Fruit fly (Drosophila melanogaster) whole organism, embryonic: ENCODE data around the gene CG6067.

ENCODE experiments used
- Aef1 ChIP-seq: fragments of 200-800 bp; sonication (Bioruptor generic); IDR thresholded peaks from 3 replicates; pipeline ENCODE4 v1.3.6; 2022; ENCODE audit warnings: missing biosample characterization, missing genetic modification characterization
- Bgb ChIP-seq: fragments of 200-800 bp; sonication (Bioruptor generic); IDR thresholded peaks from 2 replicates; pipeline ENCODE4 v1.3.6; 2022; ENCODE audit warnings: missing biosample characterization, missing genetic modification characterization; ENCODE audit not compliant: partially characterized antibody
- CG10147 ChIP-seq: fragments of 200-800 bp; sonication (Bioruptor generic); optimal IDR thresholded peaks from 2 replicates; lab custom pipeline; 2019; ENCODE audit warnings: missing biosample characterization, mild to moderate bottlenecking, missing genetic modification characterization, moderate library complexity
- CG10959 ChIP-seq: fragments of 200-800 bp; sonication (Bioruptor generic); IDR thresholded peaks from 2 replicates; pipeline ENCODE4 v1.3.6; 2022; ENCODE audit warnings: missing biosample characterization, missing genetic modification characterization
- CG11398 ChIP-seq: fragments of 200-800 bp; sonication (Bioruptor generic); optimal IDR thresholded peaks from 2 replicates; lab custom pipeline; 2016; ENCODE audit warnings: missing biosample characterization, missing genetic modification characterization
- CG14441 ChIP-seq: fragments of 200-800 bp; sonication (Bioruptor generic); IDR thresholded peaks from 2 replicates; pipeline ENCODE4 v1.3.6; 2022; ENCODE audit warnings: missing biosample characterization, missing genetic modification characterization
- CG1603 ChIP-seq: fragments of 200-800 bp; sonication (Bioruptor generic); optimal IDR thresholded peaks from 2 replicates; lab custom pipeline; 2019; ENCODE audit warnings: missing biosample characterization, mild to moderate bottlenecking, missing genetic modification characterization, moderate library complexity
- CG16813 ChIP-seq: fragments of 200-800 bp; sonication (Bioruptor generic); IDR thresholded peaks from 3 replicates; pipeline ENCODE4 v1.3.6; 2022; ENCODE audit warnings: missing biosample characterization, missing genetic modification characterization; ENCODE audit not compliant: partially characterized antibody
- CG17361 ChIP-seq: fragments of 200-800 bp; sonication (Bioruptor generic); IDR thresholded peaks from 3 replicates; pipeline ENCODE4 v1.3.6; 2022; ENCODE audit warnings: missing biosample characterization, missing genetic modification characterization
- CG18619 ChIP-seq: fragments of 200-800 bp; sonication (Bioruptor generic); optimal IDR thresholded peaks from 3 replicates; lab custom pipeline; 2017; ENCODE audit warnings: missing biosample characterization, mild to moderate bottlenecking, missing genetic modification characterization
- CG2116 ChIP-seq: fragments of 200-800 bp; sonication (Bioruptor generic); optimal IDR thresholded peaks from 3 replicates; lab custom pipeline; 2018; ENCODE audit warnings: missing biosample characterization, mild to moderate bottlenecking, missing genetic modification characterization
- CG2889 ChIP-seq: fragments of 200-800 bp; sonication (Bioruptor generic); IDR thresholded peaks from 3 replicates; pipeline ENCODE4 v1.3.6; 2022; ENCODE audit warnings: missing biosample characterization, missing genetic modification characterization
- CG31388 ChIP-seq: fragments of 200-800 bp; sonication (Bioruptor generic); optimal IDR thresholded peaks from 2 replicates; lab custom pipeline; 2016; ENCODE audit warnings: missing biosample characterization, missing genetic modification characterization
- CG31441 ChIP-seq: fragments of 200-800 bp; sonication (Bioruptor generic); IDR thresholded peaks from 2 replicates; pipeline ENCODE4 v1.3.6; 2022; ENCODE audit warnings: missing biosample characterization, missing genetic modification characterization
- CG3838 ChIP-seq: fragments of 200-800 bp; sonication (Bioruptor generic); optimal IDR thresholded peaks from 3 replicates; lab custom pipeline; 2016; ENCODE audit warnings: missing biosample characterization, missing genetic modification characterization
- CG42726 ChIP-seq: fragments of 200-800 bp; sonication (Bioruptor generic); IDR thresholded peaks from 2 replicates; pipeline ENCODE4 v1.3.6; 2022; ENCODE audit warnings: missing biosample characterization, missing genetic modification characterization; ENCODE audit not compliant: partially characterized antibody
- CG4424 ChIP-seq: fragments of 200-800 bp; sonication (Bioruptor generic); optimal IDR thresholded peaks from 3 replicates; lab custom pipeline; 2016; ENCODE audit warnings: missing biosample characterization, missing genetic modification characterization
- CG4854 ChIP-seq: fragments of 200-800 bp; sonication (Bioruptor generic); optimal IDR thresholded peaks from 2 replicates; lab custom pipeline; 2016; ENCODE audit warnings: missing biosample characterization, missing genetic modification characterization, inconsistent platforms
- CG6272 ChIP-seq: fragments of 200-800 bp; sonication (Bioruptor generic); IDR thresholded peaks from 2 replicates; pipeline ENCODE4 v1.3.6; 2022; ENCODE audit warnings: missing biosample characterization, missing genetic modification characterization
- CG6765 ChIP-seq: fragments of 200-800 bp; sonication (Bioruptor generic); optimal IDR thresholded peaks from 3 replicates; lab custom pipeline; 2017; ENCODE audit warnings: missing biosample characterization, mild to moderate bottlenecking, missing genetic modification characterization
- CG6791 ChIP-seq: fragments of 200-800 bp; sonication (Bioruptor generic); IDR thresholded peaks from 3 replicates; pipeline ENCODE4 v1.3.6; 2022; ENCODE audit warnings: missing biosample characterization, missing genetic modification characterization; ENCODE audit not compliant: partially characterized antibody
- CG9932 ChIP-seq: fragments of 200-800 bp; sonication (Bioruptor generic); IDR thresholded peaks from 2 replicates; pipeline ENCODE4 v1.3.6; 2022; ENCODE audit warnings: missing biosample characterization, missing genetic modification characterization
- Fer3 ChIP-seq: fragments of 200-800 bp; sonication (Bioruptor generic); optimal IDR thresholded peaks from 2 replicates; lab custom pipeline; 2018; ENCODE audit warnings: missing biosample characterization, mild to moderate bottlenecking, missing genetic modification characterization, moderate library complexity
- Lim3 ChIP-seq: fragments of 200-800 bp; sonication (Bioruptor generic); IDR thresholded peaks from 2 replicates; pipeline ENCODE4 v1.3.6; 2022; ENCODE audit warnings: missing biosample characterization, missing genetic modification characterization
- MBD-R2 ChIP-seq: fragments of 200-800 bp; sonication (Bioruptor generic); IDR thresholded peaks from 2 replicates; pipeline ENCODE4 v1.3.6; 2022; ENCODE audit warnings: missing biosample characterization, missing genetic modification characterization
- Max ChIP-seq: fragments of 200-800 bp; sonication (Bioruptor generic); optimal IDR thresholded peaks from 2 replicates; lab custom pipeline; 2016; ENCODE audit warnings: missing biosample characterization, mild to moderate bottlenecking, missing genetic modification characterization
- Oli ChIP-seq: fragments of 200-800 bp; sonication (Bioruptor generic); optimal IDR thresholded peaks from 2 replicates; lab custom pipeline; 2018; ENCODE audit warnings: missing biosample characterization, mild to moderate bottlenecking, missing genetic modification characterization, moderate library complexity
- Ptx1 ChIP-seq: fragments of 200-800 bp; sonication (Bioruptor generic); IDR thresholded peaks from 2 replicates; pipeline ENCODE4 v1.3.6; 2022; ENCODE audit warnings: missing biosample characterization, missing genetic modification characterization
- Trl ChIP-seq, 3 experiments: fragments of >200 bp in 2 of 3; fragments of 200-800 bp in 1 of 3; sonication (Bioruptor generic) in 1 of 3; optimal IDR thresholded peaks; 2 replicates in 1 of 3; 3 replicates in 2 of 3; lab custom pipeline; 2016 to 2017; ENCODE audit warnings: missing biosample characterization in 1 of 3, missing genetic modification characterization in 1 of 3
- ara ChIP-seq: fragments of 200-800 bp; sonication (Bioruptor generic); IDR thresholded peaks from 2 replicates; pipeline ENCODE4 v1.3.6; 2022; ENCODE audit warnings: missing biosample characterization, missing genetic modification characterization
- bsh ChIP-seq, 2 experiments: fragments of 200-800 bp; sonication (Bioruptor generic); optimal IDR thresholded peaks; 2 replicates each; lab custom pipeline; 2017 to 2018; ENCODE audit warnings: mild to moderate bottlenecking in 2 of 2, missing biosample characterization in 2 of 2, missing genetic modification characterization in 2 of 2, moderate library complexity in 1 of 2
- btn ChIP-seq: fragments of 200-800 bp; sonication (Bioruptor generic); optimal IDR thresholded peaks from 2 replicates; lab custom pipeline; 2016; ENCODE audit warnings: missing biosample characterization, missing genetic modification characterization
- cad ChIP-seq: fragments of >200 bp; optimal IDR thresholded peaks from 2 replicates; lab custom pipeline; 2017; ENCODE audit warnings: missing biosample characterization, missing genetic modification characterization
- crp ChIP-seq, 2 experiments: fragments of 200-800 bp; sonication (Bioruptor generic); optimal IDR thresholded peaks; 2 replicates in 1 of 2; 3 replicates in 1 of 2; lab custom pipeline; 2017; ENCODE audit warnings: missing biosample characterization in 2 of 2, missing genetic modification characterization in 2 of 2, mild to moderate bottlenecking in 1 of 2, moderate library complexity in 1 of 2
- dimm ChIP-seq: fragments of 200-800 bp; sonication (Bioruptor generic); IDR thresholded peaks from 2 replicates; pipeline ENCODE4 v1.3.6; 2022; ENCODE audit warnings: missing biosample characterization, missing genetic modification characterization
- dmrt99B ChIP-seq: fragments of 200-800 bp; sonication (Bioruptor generic); optimal IDR thresholded peaks from 2 replicates; lab custom pipeline; 2018; ENCODE audit warnings: missing biosample characterization, mild to moderate bottlenecking, missing genetic modification characterization, moderate library complexity
- ems ChIP-seq: fragments of 200-800 bp; sonication (Bioruptor generic); optimal IDR thresholded peaks from 3 replicates; lab custom pipeline; 2016; ENCODE audit warnings: missing biosample characterization, missing genetic modification characterization
- gfzf ChIP-seq: fragments of 200-800 bp; sonication (Bioruptor generic); optimal IDR thresholded peaks from 2 replicates; lab custom pipeline; 2016; ENCODE audit warnings: missing biosample characterization, mild to moderate bottlenecking, missing genetic modification characterization, moderate library complexity
- klu ChIP-seq: fragments of 200-800 bp; sonication (Bioruptor generic); IDR thresholded peaks from 2 replicates; pipeline ENCODE4 v1.3.6; 2022; ENCODE audit warnings: missing biosample characterization, missing genetic modification characterization
- kni ChIP-seq: fragments of 200-800 bp; sonication (Bioruptor generic); optimal IDR thresholded peaks from 3 replicates; lab custom pipeline; 2017; ENCODE audit warnings: mild to moderate bottlenecking, missing biosample characterization, missing genetic modification reagents, missing genetic modification characterization
- lilli ChIP-seq: fragments of 200-800 bp; sonication (Bioruptor generic); optimal IDR thresholded peaks from 3 replicates; lab custom pipeline; 2016; ENCODE audit warnings: missing biosample characterization, missing genetic modification characterization
- mirr ChIP-seq: fragments of 200-800 bp; sonication (Bioruptor generic); optimal IDR thresholded peaks from 3 replicates; lab custom pipeline; 2018; ENCODE audit warnings: missing biosample characterization, mild to moderate bottlenecking, missing genetic modification characterization
- nmo ChIP-seq: fragments of 200-800 bp; sonication (Bioruptor generic); optimal IDR thresholded peaks from 2 replicates; lab custom pipeline; 2018; ENCODE audit warnings: missing biosample characterization, mild to moderate bottlenecking, missing genetic modification characterization, moderate library complexity
- pho ChIP-seq: fragments of 200-800 bp; sonication (Bioruptor generic); optimal IDR thresholded peaks from 2 replicates; lab custom pipeline; 2016; ENCODE audit warnings: missing biosample characterization, missing genetic modification characterization
- prd ChIP-seq, 3 experiments: fragments of >200 bp in 2 of 3; fragments of 200-800 bp in 1 of 3; sonication (Bioruptor generic) in 1 of 3; optimal IDR thresholded peaks in 2 of 3; IDR thresholded peaks in 1 of 3; 2 replicates in 2 of 3; 3 replicates in 1 of 3; pipeline versions ENCODE4 v1.3.6 to Lab custom; 2017 to 2022; ENCODE audit warnings: missing biosample characterization in 1 of 3, missing genetic modification characterization in 1 of 3
- ro ChIP-seq: fragments of 200-800 bp; sonication (Bioruptor generic); IDR thresholded peaks from 2 replicates; pipeline ENCODE4 v1.3.6; 2022; ENCODE audit warnings: missing biosample characterization, missing genetic modification characterization
- row ChIP-seq: fragments of 200-800 bp; sonication (Bioruptor generic); IDR thresholded peaks from 3 replicates; pipeline ENCODE4 v1.3.6; 2022; ENCODE audit warnings: missing biosample characterization, missing genetic modification characterization
- schlank ChIP-seq: fragments of 200-800 bp; sonication (Bioruptor generic); optimal IDR thresholded peaks from 2 replicates; lab custom pipeline; 2018; ENCODE audit warnings: missing biosample characterization, mild to moderate bottlenecking, missing genetic modification characterization
- sug ChIP-seq: fragments of 200-800 bp; optimal IDR thresholded peaks from 2 replicates; lab custom pipeline; 2019; ENCODE audit warnings: missing biosample characterization, mild to moderate bottlenecking, missing genetic modification characterization, moderate library complexity
- zf30C ChIP-seq: fragments of 200-800 bp; sonication (Bioruptor generic); optimal IDR thresholded peaks from 3 replicates; lab custom pipeline; 2018; ENCODE audit warnings: missing biosample characterization, mild to moderate bottlenecking, missing genetic modification characterization

The CG6067 gene

DNA sequence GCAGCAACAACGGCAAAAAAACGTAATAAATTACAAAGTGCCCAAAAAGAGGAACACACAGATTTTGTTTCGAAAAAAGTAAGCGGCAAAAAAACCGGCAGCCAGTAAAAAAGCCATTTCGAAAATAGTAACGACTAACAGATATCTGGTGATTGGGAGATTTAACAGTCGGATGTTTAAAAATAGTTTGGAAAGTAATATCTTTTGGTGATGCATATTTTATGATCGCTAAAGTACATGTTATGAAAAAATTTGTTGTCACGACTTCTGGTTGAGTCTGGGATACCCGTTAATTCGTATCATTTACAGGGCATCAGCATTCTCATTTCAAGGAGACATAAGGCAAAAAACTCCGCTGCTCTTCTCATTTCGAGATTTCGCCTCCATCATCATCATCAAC lies 32.3 kb upstream of the CG6067 start (continued):
- TF ChIP-seq ara (GFP tag; lab: Robert Waterston, UW) (no peak), gfzf (GFP tag; lab: Kevin White, UChicago) (no peak), CG4854 (GFP tag; lab: Kevin White, UChicago) (no peak), CG31388 (GFP tag; lab: Kevin White, UChicago) (no peak), Bgb (GFP tag; lab: Robert Waterston, UW) (no peak), Max (no peak), dmrt99B (tag; lab: Kevin White, UChicago) (peak; percentile 47), CG10147 (GFP tag; lab: Kevin White, UChicago) (no peak), Fer3 (tag; lab: Kevin White, UChicago) (peak; percentile 8), mirr (GFP tag; lab: Kevin White, UChicago) (no peak), lilli (GFP tag; lab: Kevin White, UChicago) (peak; percentile 42), CG6791 (no peak), CG17361 (GFP tag; lab: Robert Waterston, UW) (0 out of 3 replicates have a peak, but pooled peaks have one; percentile 13), sug (no peak), dimm (GFP tag; lab: Robert Waterston, UW) (no peak), Trl (optimal IDR thresholded peaks at IDR 0.05; lab: Kevin White, UChicago) (no peak), Trl (GFP tag; optimal IDR thresholded peaks at IDR 0.05; lab: Kevin White, UChicago) (peak; percentile 3), btn (GFP tag; lab: Kevin White, UChicago) (no peak), kni (GFP tag; lab: Kevin White, UChicago) (no peak), ems (peak; percentile 14), CG3838 (GFP tag; lab: Kevin White, UChicago) (no peak), CG2889 (GFP tag; lab: Robert Waterston, UW) (no peak), CG2116 (no peak), klu (no peak), nmo (GFP tag; lab: Kevin White, UChicago) (peak; percentile 7), row (GFP tag; lab: Robert Waterston, UW) (peak; percentile 61; the same call in 2 of the 3 replicates), Lim3 (GFP tag; lab: Robert Waterston, UW) (no peak), CG9932 (GFP tag; lab: Robert Waterston, UW) (peak; percentile 24; the same call in 1 of the 2 replicates), zf30C (no peak), CG6272 (GFP tag; lab: Robert Waterston, UW) (no peak), CG18619 (no peak), CG31441 (GFP tag; lab: Robert Waterston, UW) (0 out of 2 replicates have a peak, but pooled peaks have one; percentile 28), Ptx1 (GFP tag; lab: Robert Waterston, UW) (peak; percentile 53; the same call in 1 of the 2 replicates), crp (GFP tag; optimal IDR thresholded peaks at IDR 0.05; lab: Kevin White, UChicago) (no peak), CG10959 (GFP tag; lab: Robert Waterston, UW) (0 out of 2 replicates have a peak, but pooled peaks have one; percentile 10), Aef1 (GFP tag; lab: Robert Waterston, UW) (no peak), prd (optimal IDR thresholded peaks at IDR 0.05; lab: Kevin White, UChicago) (no peak), prd (GFP tag; IDR thresholded peaks at IDR 0.05; lab: Robert Waterston, UW) (peak; percentile 64; the same call in 2 of the 3 replicates), schlank (no peak), ro (GFP tag; lab: Robert Waterston, UW) (no peak), MBD-R2 (GFP tag; lab: Robert Waterston, UW) (no peak), CG14441 (no peak), CG16813 (GFP tag; lab: Robert Waterston, UW) (peak; percentile 33; the same call in 1 of the 3 replicates), cad (GFP tag; lab: Kevin White, UChicago) (no peak), pho (no peak), Oli (tag; lab: Kevin White, UChicago) (peak; percentile 24), CG1603 (peak; percentile 48), CG11398 (GFP tag; lab: Kevin White, UChicago) (no peak), bsh (GFP tag; optimal IDR thresholded peaks at IDR 0.05; lab: Kevin White, UChicago) (peak in 1 of 2 experiments; percentile 29), CG6765 (GFP tag; lab: Kevin White, UChicago) (no peak), CG42726 (no peak), CG4424 (GFP tag; lab: Kevin White, UChicago) (peak; percentile 17)
